Worm (Caenorhabditis elegans): ENCODE data around the gene mtq-2.
"Not testable (repeated sequence)": the region's sequence is repeated elsewhere in the genome, so short reads cannot be mapped to it uniquely, and the experiment has no call there.

DNA sequence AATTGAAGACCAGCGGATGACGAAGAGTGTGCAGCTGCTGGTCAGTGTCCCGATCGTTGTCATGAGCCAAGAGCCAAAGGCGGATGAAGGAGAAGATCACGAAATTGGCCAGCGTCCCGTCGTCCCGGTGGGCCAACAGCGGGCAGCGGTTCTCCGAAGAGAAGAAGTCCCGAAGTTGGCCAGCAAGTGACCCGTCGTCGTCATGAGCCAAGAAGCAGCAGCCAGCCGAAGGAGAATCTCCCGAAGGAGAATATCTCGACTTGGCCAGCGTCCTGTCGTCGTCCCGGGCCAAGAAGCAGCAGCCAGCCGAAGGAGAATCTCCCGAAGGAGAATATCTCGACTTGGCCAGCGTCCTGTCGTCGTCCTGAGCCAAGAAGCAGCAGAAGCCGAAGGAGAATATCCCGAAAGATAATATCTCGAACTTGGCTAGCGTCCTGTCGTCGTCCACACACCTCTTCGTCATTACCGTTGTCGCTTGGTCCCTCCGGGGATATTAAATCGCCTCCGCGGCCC is 25.8 kb downstream of the mtq-2 start, which contains the start of gene C33C12.11:
- TF ChIP-seq egl-27 (tag; optimal IDR thresholded peaks at IDR 0.05); nhr-25 (tag; optimal IDR thresholded peaks at IDR 0.05); unc-62 (GFP tag; optimal IDR thresholded peaks at IDR 0.05); lin-13 (GFP tag; optimal IDR thresholded peaks at IDR 0.05); mdl-1 (tag; optimal IDR thresholded peaks at IDR 0.05); ama-1 (optimal IDR thresholded peaks at IDR 0.05): not testable (repeated sequence)
